Fruit fly (Drosophila melanogaster): ENCODE results near the gene CG17159.

- TF ChIP-seq psq (GFP tag; optimal IDR thresholded peaks at IDR 0.05) (no peak), Sox102F (GFP tag; optimal IDR thresholded peaks at IDR 0.05) (no peak), exex (tag; optimal IDR thresholded peaks at IDR 0.05) (no peak), Ssrp (tag; optimal IDR thresholded peaks at IDR 0.05) (no peak), Max (GFP tag; optimal IDR thresholded peaks at IDR 0.05) (no peak), Stat92E (GFP tag; optimal IDR thresholded peaks at IDR 0.05) (no peak), Drgx (GFP tag; IDR thresholded peaks at IDR 0.05) (no peak), HmgD (GFP tag; optimal IDR thresholded peaks at IDR 0.05) (no peak), so (GFP tag; IDR thresholded peaks at IDR 0.05) (no peak), CG4404 (GFP tag; IDR thresholded peaks at IDR 0.05) (no peak), HHEX (GFP tag; optimal IDR thresholded peaks at IDR 0.05) (no peak), Elba2 (GFP tag; optimal IDR thresholded peaks at IDR 0.05) (no peak), slou (GFP tag; optimal IDR thresholded peaks at IDR 0.05) (no peak)
These were observed 3.2 kb downstream of the CG17159 start for dm6 chrX:23089087-23089732.
